Fruit fly (Drosophila melanogaster): ENCODE data around the gene CG6999.

Gene CG6999

dm6 chrX:9061299-9061698, 26.9 kb upstream of the CG6999 start:
- no peak for TF ChIP-seq grn (GFP tag; optimal IDR thresholded peaks at IDR 0.05)
- TF ChIP-seq slou (GFP tag; optimal IDR thresholded peaks at IDR 0.05): no peak
- no peak for TF ChIP-seq tin (GFP tag; optimal IDR thresholded peaks at IDR 0.05)
- TF ChIP-seq CG2199 (GFP tag; IDR thresholded peaks at IDR 0.05): no peak
- TF ChIP-seq HLH54F (GFP tag; optimal IDR thresholded peaks at IDR 0.05): no peak
- no peak for TF ChIP-seq BEAF-32 (GFP tag; optimal IDR thresholded peaks at IDR 0.05)
- TF ChIP-seq CkIIα-i1 (GFP tag; IDR thresholded peaks at IDR 0.05): no peak
- TF ChIP-seq sqz (GFP tag; optimal IDR thresholded peaks at IDR 0.05): no peak
- TF ChIP-seq TFAM (GFP tag; optimal IDR thresholded peaks at IDR 0.05): no peak
- no peak for TF ChIP-seq usp (GFP tag; optimal IDR thresholded peaks at IDR 0.05)
- TF ChIP-seq Hr78 (GFP tag; optimal IDR thresholded peaks at IDR 0.05): peak in 1 of 2 experiments; percentile 36
- TF ChIP-seq CG5245 (GFP tag; optimal IDR thresholded peaks at IDR 0.05): no peak
- TF ChIP-seq Drgx (GFP tag; IDR thresholded peaks at IDR 0.05): peak; percentile 36; the same call in 1 of the 2 replicates
- no peak for TF ChIP-seq CG10959 (GFP tag; IDR thresholded peaks at IDR 0.05)
- TF ChIP-seq toy (GFP tag; IDR thresholded peaks at IDR 0.05): no peak
- TF ChIP-seq sens (GFP tag): peak; percentile 5
- TF ChIP-seq wor (GFP tag; IDR thresholded peaks at IDR 0.05): no peak
- peak; percentile 72 for TF ChIP-seq CG7745 (tag; optimal IDR thresholded peaks at IDR 0.05)
- TF ChIP-seq fd96Cb (tag; optimal IDR thresholded peaks at IDR 0.05): no peak
- no peak for TF ChIP-seq Sry-δ (GFP tag; optimal IDR thresholded peaks at IDR 0.05)
- no peak for TF ChIP-seq ftz-f1 (GFP tag; optimal IDR thresholded peaks at IDR 0.05)
- TF ChIP-seq NK7.1 (GFP tag; optimal IDR thresholded peaks at IDR 0.05): no peak
- TF ChIP-seq ro (GFP tag; IDR thresholded peaks at IDR 0.05): no peak

dm6 chrX:9062665-9063064, 25.5 kb upstream of the CG6999 start:
- TF ChIP-seq Atf6 (GFP tag; IDR thresholded peaks at IDR 0.05): peak; percentile 53; the same call in 1 of the 2 replicates
- TF ChIP-seq Atf-2 (GFP tag; optimal IDR thresholded peaks at IDR 0.05): no peak
- peak; percentile 23 for TF ChIP-seq CG18262 (tag; optimal IDR thresholded peaks at IDR 0.05)
- no peak for TF ChIP-seq CG6813 (GFP tag; optimal IDR thresholded peaks at IDR 0.05)
- TF ChIP-seq CG2116 (GFP tag; optimal IDR thresholded peaks at IDR 0.05): no peak
- TF ChIP-seq vvl (GFP tag; IDR thresholded peaks at IDR 0.05): peak; percentile 34; the same call in 1 of the 2 replicates
- 0 out of 2 replicates have a peak, but pooled peaks have one; percentile 25 for TF ChIP-seq CG14441 (GFP tag; IDR thresholded peaks at IDR 0.05)
- peak; percentile 43 for TF ChIP-seq CG11504 (tag; optimal IDR thresholded peaks at IDR 0.05)
- 0 out of 2 replicates have a peak, but pooled peaks have one; percentile 13 for TF ChIP-seq CG7372 (GFP tag; IDR thresholded peaks at IDR 0.05)
- no peak for TF ChIP-seq bbx (GFP tag; IDR thresholded peaks at IDR 0.05; ENCODE audit: partially characterized antibody)
- no peak for TF ChIP-seq slp2 (GFP tag; optimal IDR thresholded peaks at IDR 0.05)
- TF ChIP-seq CG31441 (GFP tag; IDR thresholded peaks at IDR 0.05): 0 out of 2 replicates have a peak, but pooled peaks have one; percentile 27
- TF ChIP-seq row (GFP tag; IDR thresholded peaks at IDR 0.05): peak; percentile 48
- TF ChIP-seq Ravus (GFP tag; IDR thresholded peaks at IDR 0.05): no peak
- TF ChIP-seq CG6689 (GFP tag; IDR thresholded peaks at IDR 0.05): peak; percentile 46
- TF ChIP-seq dmrt99B (tag; optimal IDR thresholded peaks at IDR 0.05): peak; percentile 41
- no peak for TF ChIP-seq zen (tag; optimal IDR thresholded peaks at IDR 0.05)
- TF ChIP-seq CG12659 (GFP tag; optimal IDR thresholded peaks at IDR 0.05): peak; percentile 9
- no peak for TF ChIP-seq CG2889 (GFP tag; IDR thresholded peaks at IDR 0.05)
- TF ChIP-seq h (optimal IDR thresholded peaks at IDR 0.05): no peak
- TF ChIP-seq CG32767 (GFP tag; IDR thresholded peaks at IDR 0.05): no peak
- no peak for TF ChIP-seq CG8478 (optimal IDR thresholded peaks at IDR 0.05)
- peak; percentile 41; the same call in 2 of the 3 replicates for TF ChIP-seq CG34422 (GFP tag; IDR thresholded peaks at IDR 0.05)
- TF ChIP-seq ap (GFP tag; IDR thresholded peaks at IDR 0.05): peak; percentile 16; the same call in 1 of the 2 replicates
- TF ChIP-seq ara (GFP tag; IDR thresholded peaks at IDR 0.05): no peak
- TF ChIP-seq seq (GFP tag; IDR thresholded peaks at IDR 0.05): 0 out of 2 replicates have a peak, but pooled peaks have one; percentile 28
- TF ChIP-seq wor (GFP tag; IDR thresholded peaks at IDR 0.05): no peak
- 0 out of 3 replicates have a peak, but pooled peaks have one; percentile 24 for TF ChIP-seq Optix (GFP tag; IDR thresholded peaks at IDR 0.05)
- peak; percentile 50; the same call in 1 of the 3 replicates for TF ChIP-seq CG11456 (GFP tag; IDR thresholded peaks at IDR 0.05)
- TF ChIP-seq otp (GFP tag; IDR thresholded peaks at IDR 0.05): 0 out of 3 replicates have a peak, but pooled peaks have one; percentile 14
- TF ChIP-seq tna (GFP tag; IDR thresholded peaks at IDR 0.05; ENCODE audit: partially characterized antibody): no peak

All from whole organism, embryonic.